Fruit fly (Drosophila melanogaster) ovary, adult (tissue): ENCODE data around the gene TwdlY.

ENCODE experiments used
- CG17801 ChIP-seq: fragments of 200-800 bp; optimal IDR thresholded peaks from 2 replicates; lab custom pipeline; 2019; ENCODE audit warnings: missing biosample characterization, mild to moderate bottlenecking, missing genetic modification characterization, moderate library complexity; ENCODE audit not compliant: partially characterized antibody

TwdlY gene

DNA sequence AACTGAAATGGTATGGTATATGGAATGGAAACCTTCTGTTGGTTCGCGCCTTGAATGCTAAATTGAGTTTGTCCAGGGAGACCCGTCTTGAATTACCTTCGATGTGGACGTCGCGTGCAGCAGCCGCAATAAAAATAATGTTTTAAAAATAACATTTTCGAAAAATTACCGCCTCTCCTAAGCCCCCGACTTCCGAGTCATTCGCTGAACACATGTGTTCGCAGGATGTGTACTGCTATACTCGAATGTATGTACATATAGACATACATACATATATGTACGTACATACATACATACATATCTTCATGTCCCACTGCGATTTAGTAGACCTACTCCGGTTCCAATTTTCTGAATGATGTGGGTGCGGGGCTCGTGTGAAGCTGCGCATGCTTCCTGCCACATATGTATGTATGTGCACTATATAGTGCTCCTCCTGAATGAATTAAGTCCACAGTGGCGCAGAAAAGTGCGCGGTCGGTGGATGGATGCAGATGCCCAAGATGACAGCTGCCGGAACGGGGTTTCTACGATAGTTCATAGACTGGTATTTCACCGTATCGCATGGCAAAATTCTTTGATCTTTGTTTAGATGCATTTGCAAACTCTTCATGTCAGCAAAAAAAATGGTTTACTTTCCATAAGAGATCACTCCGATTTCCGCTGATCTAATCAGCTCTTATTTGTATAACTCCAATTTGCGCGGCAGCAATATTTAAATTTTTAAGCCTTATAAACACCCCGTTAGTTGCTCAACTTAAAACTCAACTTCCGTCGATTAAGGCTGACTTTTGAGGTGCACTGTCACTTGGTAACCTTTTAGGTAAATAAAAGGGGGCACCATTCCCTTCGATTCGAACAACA lies 39.7 kb downstream of the TwdlY start:
- no peak for TF ChIP-seq CG17801 (GFP tag; lab: Kevin White, UChicago)

DNA sequence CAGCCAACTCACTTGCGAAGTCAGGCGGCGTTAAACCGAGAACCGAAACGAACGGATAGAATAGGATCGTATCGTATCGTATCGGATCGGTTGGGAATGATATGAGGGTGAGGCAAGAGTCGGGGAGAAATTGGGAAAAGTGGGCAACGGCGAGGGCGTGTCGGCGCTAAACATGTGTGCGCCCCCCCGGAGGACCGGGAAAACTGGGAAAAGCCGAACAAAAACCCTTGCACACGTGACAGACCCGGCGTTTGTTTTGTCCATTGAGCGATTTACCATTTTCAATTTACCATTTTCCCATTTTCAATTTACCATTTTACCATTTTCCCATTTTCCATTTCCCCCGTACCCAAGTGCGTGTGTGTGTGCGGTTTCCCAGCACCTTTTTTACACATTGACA lies 40.3 kb downstream of the TwdlY start:
- TF ChIP-seq CG17801 (GFP tag; lab: Kevin White, UChicago) = no peak

DNA sequence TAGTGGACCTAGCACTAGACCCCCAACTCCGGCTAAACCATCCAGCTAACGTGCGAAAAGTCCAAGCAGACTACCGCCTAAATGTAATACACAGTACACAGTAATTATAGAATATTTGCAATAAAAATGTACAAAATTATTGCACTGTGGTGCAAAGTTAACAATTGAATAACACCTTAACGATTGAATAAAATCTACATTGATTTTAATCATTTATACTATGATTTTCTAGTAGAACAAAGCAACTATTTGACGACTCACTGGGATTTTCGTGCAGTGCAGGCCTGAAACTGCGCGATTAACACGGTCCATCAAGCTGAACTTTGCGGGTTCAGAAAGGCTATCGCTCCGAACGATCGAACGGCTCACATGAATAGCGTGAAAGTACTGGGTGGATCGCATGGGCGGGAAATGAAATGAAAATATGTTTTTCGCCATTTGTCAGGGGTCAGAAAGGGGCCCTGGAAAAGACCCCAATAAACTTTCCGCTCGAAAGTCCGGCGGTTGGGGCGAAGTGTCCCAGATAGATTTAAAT lies 43.5 kb downstream of the TwdlY start:
- no peak for TF ChIP-seq CG17801 (GFP tag; lab: Kevin White, UChicago)

DNA sequence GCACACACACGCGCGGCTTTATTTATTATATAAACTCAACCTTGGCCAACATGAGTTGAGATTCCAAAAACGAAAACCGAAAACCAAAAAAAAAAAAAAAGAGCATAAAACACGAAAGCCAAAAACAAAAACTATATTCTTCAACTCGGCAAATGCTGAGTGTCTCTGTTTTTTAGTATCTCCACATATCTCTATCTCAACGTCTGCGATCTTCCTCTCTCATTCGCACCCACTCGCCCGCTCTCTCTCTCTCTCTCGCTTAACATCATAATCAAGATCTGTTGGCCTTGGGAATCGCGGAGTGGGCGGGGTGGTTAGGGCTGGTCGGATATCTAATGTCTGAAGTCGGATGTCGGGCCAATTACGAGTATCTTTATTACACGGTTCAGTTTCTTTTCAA lies 45.5 kb downstream of the TwdlY start:
- peak; percentile 75 for TF ChIP-seq CG17801 (GFP tag; lab: Kevin White, UChicago)

DNA sequence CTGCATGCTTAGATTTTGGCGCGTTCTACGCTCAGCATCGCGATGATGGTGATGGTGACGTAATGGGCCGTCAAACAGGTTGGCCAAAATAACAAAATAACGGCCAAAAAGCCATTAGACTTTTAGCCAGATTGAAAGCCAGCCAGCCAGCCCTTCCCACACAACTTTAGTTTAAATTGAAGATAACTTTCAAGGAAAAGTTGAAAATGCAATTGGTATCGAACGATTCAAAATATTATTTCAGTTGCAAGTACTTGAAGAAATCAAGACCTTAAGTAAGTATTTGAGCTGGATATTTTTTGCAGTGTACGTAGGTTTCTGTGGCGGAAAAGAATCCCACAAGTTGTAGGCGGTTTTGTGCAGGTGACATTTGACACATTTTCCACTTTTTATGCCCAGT lies 46.3 kb downstream of the TwdlY start:
- TF ChIP-seq CG17801 (GFP tag; lab: Kevin White, UChicago) = no peak

DNA sequence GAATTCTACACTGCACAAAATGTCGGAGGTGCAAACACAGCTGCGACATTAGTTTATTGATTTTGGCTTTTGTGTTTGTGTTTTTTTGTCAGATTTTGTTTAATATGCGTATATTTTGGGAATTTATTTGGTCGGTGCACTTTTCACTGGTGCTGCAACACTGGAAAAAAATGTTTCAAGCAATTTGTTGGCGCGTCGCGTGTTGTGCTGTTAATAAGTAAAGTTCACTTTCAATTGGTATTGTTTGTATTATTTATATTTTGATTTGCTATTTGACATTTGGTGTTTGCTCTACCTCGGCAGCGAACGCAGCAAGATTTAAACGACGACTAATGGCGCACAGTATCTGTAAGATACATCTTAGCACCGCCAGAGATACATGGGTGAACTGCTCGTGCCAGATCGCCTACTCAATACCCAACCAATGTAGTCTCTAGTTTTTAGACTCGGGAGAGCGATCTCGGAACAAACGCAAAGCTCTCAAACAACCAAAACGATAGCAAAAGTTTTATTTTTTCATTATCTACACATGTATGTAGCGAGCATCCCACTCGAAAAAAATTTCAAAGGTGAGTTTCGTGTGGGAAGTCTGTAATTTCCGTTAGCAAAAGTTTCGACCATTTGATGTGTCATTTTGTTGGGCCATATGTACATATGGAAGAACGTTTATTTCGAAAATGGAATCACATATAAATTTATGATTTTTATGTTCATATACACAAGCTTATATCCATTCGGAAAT lies 47.6 kb downstream of the TwdlY start:
- no peak for TF ChIP-seq CG17801 (GFP tag; lab: Kevin White, UChicago)

DNA sequence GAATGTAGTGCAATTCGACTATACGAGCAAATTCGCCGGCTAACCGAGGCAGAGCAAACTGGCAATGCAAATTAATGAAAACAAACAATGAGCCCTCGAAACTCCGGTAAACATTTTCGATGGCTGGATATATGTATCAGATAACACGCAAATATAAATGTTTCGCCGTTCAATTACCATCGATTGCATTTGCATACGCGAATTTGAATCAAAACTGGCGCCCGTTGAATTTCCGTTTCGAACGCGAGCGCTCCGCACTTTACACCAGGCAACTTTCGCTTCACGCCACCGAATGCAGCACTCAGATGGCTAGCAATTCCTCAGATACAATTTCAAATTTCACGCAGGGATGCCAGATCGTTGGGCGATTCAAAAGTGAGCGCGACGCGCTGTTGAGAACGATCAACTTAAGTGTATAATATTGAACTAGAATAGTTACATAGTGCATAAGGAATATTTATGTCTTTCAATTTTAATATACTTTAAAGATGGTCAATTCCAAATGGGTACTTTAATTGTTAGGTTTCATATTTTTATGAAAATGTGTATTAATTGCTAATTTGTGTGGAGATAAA lies 48.5 kb downstream of the TwdlY start, which contains the start of gene if:
Gene if (minus strand): TSS at position 294 of the 575 bp plus-strand sequence.
- TF ChIP-seq CG17801 (GFP tag; lab: Kevin White, UChicago) = no peak

DNA sequence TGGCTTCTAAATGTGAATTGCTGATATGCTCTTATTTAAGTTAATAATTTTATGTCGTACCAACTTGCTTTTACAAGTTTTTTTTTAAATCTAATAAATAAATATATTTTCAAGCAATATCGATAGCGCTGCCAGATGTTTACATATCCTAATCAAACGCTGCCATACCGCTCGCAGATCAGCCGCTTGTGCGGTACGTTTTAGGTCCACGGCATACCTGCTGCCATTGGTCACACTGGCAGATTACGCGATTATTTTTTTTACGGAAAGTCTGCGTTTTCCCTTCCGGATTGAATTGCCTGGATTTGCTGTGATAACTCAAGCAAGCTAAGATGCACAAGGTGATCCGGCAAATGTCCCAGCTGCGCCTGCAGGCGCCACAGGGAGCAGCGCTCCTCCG lies 49.0 kb downstream of the TwdlY start, which contains the start of gene mRpL22:
Gene mRpL22 (plus strand): TSS at position 191 of the 400 bp plus-strand sequence.
- no peak for TF ChIP-seq CG17801 (GFP tag; lab: Kevin White, UChicago)
